Worm (Caenorhabditis elegans) whole organism, late embryonic: ENCODE results near the gene sri-28.

Source experiments
- C08G9.2 ChIP-seq: sonication (generic microtip); optimal IDR thresholded peaks from 2 replicates; lab custom pipeline; 2016; ENCODE audit warnings: mild to moderate bottlenecking, missing genetic modification characterization, moderate library complexity, missing compliant biosample characterization
- Y22D7AL.16 ChIP-seq: sonication (generic microtip); optimal IDR thresholded peaks from 2 replicates; lab custom pipeline; 2016; ENCODE audit warnings: missing genetic modification characterization, missing compliant biosample characterization
- ama-1 ChIP-seq: fragments of 150-350 bp; optimal IDR thresholded peaks from 2 replicates; lab custom pipeline; 2014
- ceh-22 ChIP-seq: sonication (generic microtip); optimal IDR thresholded peaks from 2 replicates; lab custom pipeline; 2017; ENCODE audit warnings: missing biosample characterization, missing genetic modification characterization
- dmd-4 ChIP-seq: sonication (generic microtip); optimal IDR thresholded peaks from 2 replicates; lab custom pipeline; 2016; ENCODE audit warnings: borderline replicate concordance, missing genetic modification characterization, missing compliant biosample characterization
- eyg-1 ChIP-seq: sonication (generic microtip); optimal IDR thresholded peaks from 2 replicates; lab custom pipeline; 2016; ENCODE audit warnings: missing genotype, missing genetic modification characterization, missing compliant biosample characterization
- fkh-10 ChIP-seq: fragments of 150-350 bp; optimal IDR thresholded peaks from 2 replicates; lab custom pipeline; 2014; ENCODE audit warnings: missing biosample characterization, missing genetic modification reagents, missing genetic modification characterization
- pha-4 ChIP-seq: fragments of 150-350 bp; optimal IDR thresholded peaks from 2 replicates; lab custom pipeline; 2018; ENCODE audit warnings: missing biosample characterization, missing genetic modification reagents, missing genetic modification characterization
- tbx-2 ChIP-seq: sonication (generic microtip); optimal IDR thresholded peaks from 2 replicates; lab custom pipeline; 2016; ENCODE audit warnings: missing genetic modification characterization, missing compliant biosample characterization
- tbx-7 ChIP-seq: sonication (generic microtip); optimal IDR thresholded peaks from 2 replicates; lab custom pipeline; 2016; ENCODE audit warnings: missing genotype, missing genetic modification characterization, missing compliant biosample characterization

DNA sequence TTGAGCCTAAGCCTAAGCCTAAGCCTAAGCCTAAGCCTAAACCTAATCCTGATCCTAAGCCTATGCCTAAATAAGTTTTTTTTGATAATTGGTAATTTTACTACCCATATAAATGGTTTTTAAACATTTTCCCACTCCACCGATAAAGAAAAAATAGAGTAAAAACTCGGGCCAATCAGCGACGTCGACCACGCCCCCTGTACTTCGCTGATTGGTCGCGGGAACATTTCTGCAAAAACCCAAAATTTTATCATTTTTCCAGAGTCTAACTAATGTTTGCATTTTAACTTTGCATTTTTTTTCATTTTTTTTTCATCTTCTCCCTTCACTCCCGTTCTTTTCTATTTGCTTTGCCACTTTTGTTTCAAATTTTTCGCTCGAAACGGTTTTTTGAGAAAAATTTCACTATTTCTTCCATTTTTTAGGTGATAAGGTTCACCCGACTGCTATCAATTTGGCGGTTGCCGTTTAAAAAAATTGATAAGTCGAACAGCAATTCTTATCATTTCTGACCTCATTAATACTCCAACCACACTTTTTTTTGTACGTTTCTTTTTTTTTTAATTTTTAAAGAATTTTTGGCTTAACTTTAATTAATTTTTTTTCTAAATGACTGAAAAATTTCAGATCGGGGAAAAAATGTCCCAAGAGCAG, 34.2 kb upstream of the sri-28 start, which contains the start of gene C41H7.2:
- TF ChIP-seq ama-1 (no peak), tbx-2 (tag; lab: Kevin White, UChicago) (no peak), Y22D7AL.16 (no peak), tbx-7 (tag; lab: Kevin White, UChicago) (no peak), fkh-10 (GFP tag; lab: Kevin White, UChicago) (no peak), C08G9.2 (tag; lab: Kevin White, UChicago) (no peak), dmd-4 (tag; lab: Kevin White, UChicago) (no peak), eyg-1 (tag; lab: Kevin White, UChicago) (no peak), ceh-22 (tag; lab: Kevin White, UChicago) (no peak), pha-4 (tag; lab: Kevin White, UChicago) (no peak)
